Worm (Caenorhabditis elegans) whole organism, L1 larva: ENCODE results near the gene lect-2.

ENCODE experiments used
- ama-1 ChIP-seq: fragments of 150-350 bp; optimal IDR thresholded peaks from 2 replicates; lab custom pipeline; 2014
- fos-1 ChIP-seq: fragments of 150-350 bp; optimal IDR thresholded peaks from 2 replicates; lab custom pipeline; 2014; ENCODE audit warnings: missing biosample characterization, missing genetic modification characterization
- isw-1 ChIP-seq: fragments of 200-800 bp; sonication (Bioruptor generic); IDR thresholded peaks from 2 replicates; pipeline ENCODE4 v1.3.6; 2022; ENCODE audit warnings: missing genetic modification characterization, missing compliant biosample characterization
- lin-15B ChIP-seq: fragments of 150-350 bp; sonication (generic microtip); optimal IDR thresholded peaks from 3 replicates; lab custom pipeline; 2014; ENCODE audit warnings: missing biosample characterization, missing genetic modification characterization
- mdl-1 ChIP-seq, 2 experiments: fragments of 150-350 bp; optimal IDR thresholded peaks; 2 replicates each; lab custom pipeline; 2014 to 2017; ENCODE audit warnings: missing biosample characterization in 2 of 2, missing genetic modification characterization in 2 of 2, inconsistent platforms in 1 of 2
- nhr-20 ChIP-seq: sonication (generic microtip); optimal IDR thresholded peaks from 2 replicates; lab custom pipeline; 2016; ENCODE audit warnings: mild to moderate bottlenecking, missing genetic modification characterization, missing compliant biosample characterization
- snpc-4 ChIP-seq: fragments of 150-350 bp; optimal IDR thresholded peaks from 2 replicates; lab custom pipeline; 2014; ENCODE audit warnings: missing biosample characterization, missing genetic modification characterization
- swsn-7 ChIP-seq: sonication (generic microtip); optimal IDR thresholded peaks from 2 replicates; lab custom pipeline; 2016; ENCODE audit warnings: missing genetic modification characterization, missing compliant biosample characterization
- unc-62 ChIP-seq: fragments of 150-350 bp; optimal IDR thresholded peaks from 2 replicates; lab custom pipeline; 2014; ENCODE audit warnings: missing biosample characterization, missing genetic modification reagents, missing genetic modification characterization

- TF ChIP-seq lin-15B (tag; lab: Kevin White, UChicago) (no peak), snpc-4 (tag; lab: Kevin White, UChicago) (no peak), mdl-1 (tag; optimal IDR thresholded peaks at IDR 0.05; lab: Kevin White, UChicago) (no peak), unc-62 (GFP tag; lab: Kevin White, UChicago) (no peak), ama-1 (lab: Kevin White, UChicago) (no peak), nhr-20 (tag; lab: Kevin White, UChicago) (no peak), fos-1 (no peak), swsn-7 (tag; lab: Kevin White, UChicago) (no peak), isw-1 (GFP tag; lab: Robert Waterston, UW) (no peak)
These were observed 2.0 kb downstream of the lect-2 start, which contains the start of gene K05F1.14 for ce11 chrII:5792490-5792889.
